Worm (Caenorhabditis elegans): ENCODE results near the gene nfx-1.

The nfx-1 gene

DNA sequence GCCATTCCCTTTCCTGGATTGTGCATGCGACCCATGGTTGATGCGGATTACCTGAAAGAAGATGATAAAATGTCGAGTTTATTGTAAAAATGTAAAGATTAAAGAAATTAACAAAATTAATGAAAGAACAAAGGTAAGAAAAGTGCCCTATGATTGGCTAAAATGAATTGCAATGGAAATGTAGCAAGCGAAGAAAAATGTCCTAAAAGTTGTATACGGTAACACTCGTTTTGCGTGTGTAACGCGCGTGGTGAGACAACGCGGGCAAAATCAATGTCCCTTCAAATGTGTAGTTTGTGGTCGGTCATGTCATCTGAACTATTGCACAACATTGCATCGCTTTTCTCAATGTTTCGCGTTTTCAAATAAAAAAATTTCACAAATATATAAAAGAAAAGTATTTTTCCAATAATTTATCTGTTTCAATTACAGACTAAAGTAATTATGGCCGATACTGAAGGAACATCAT is at the start of gene nfx-1, which contains the start of gene rps-13 (continued):
- TF ChIP-seq Y116A8C.19 (tag; optimal IDR thresholded peaks at IDR 0.05; ENCODE audit: borderline replicate concordance) (no peak), mep-1 (tag; optimal IDR thresholded peaks at IDR 0.05) (peak; percentile 78), ama-1 (optimal IDR thresholded peaks at IDR 0.05) (peak; percentile 46), dsc-1 (tag; optimal IDR thresholded peaks at IDR 0.05) (peak; percentile 61), grh-1 (GFP tag; IDR thresholded peaks at IDR 0.05) (no peak), pax-3 (tag; optimal IDR thresholded peaks at IDR 0.05) (peak; percentile 50), C34B4.2 (tag; optimal IDR thresholded peaks at IDR 0.05) (no peak), nhr-11 (tag; optimal IDR thresholded peaks at IDR 0.05) (peak; percentile 53), unc-30 (tag; optimal IDR thresholded peaks at IDR 0.05) (no peak), unc-130 (tag; optimal IDR thresholded peaks at IDR 0.05) (peak; percentile 94), sptf-1 (tag; optimal IDR thresholded peaks at IDR 0.05) (no peak), F16B12.6 (tag; optimal IDR thresholded peaks at IDR 0.05) (peak; percentile 76), tbx-2 (tag; optimal IDR thresholded peaks at IDR 0.05) (peak; percentile 70), lin-14 (GFP tag; optimal IDR thresholded peaks at IDR 0.05) (peak; percentile 75), nhr-85 (tag) (peak; percentile 89), lsy-2 (tag; optimal IDR thresholded peaks at IDR 0.05) (peak; percentile 98 to 99), alr-1 (tag; optimal IDR thresholded peaks at IDR 0.05; ENCODE audit: borderline replicate concordance) (no peak), swsn-7 (tag; optimal IDR thresholded peaks at IDR 0.05) (peak; percentile 70), isw-1 (GFP tag; IDR thresholded peaks at IDR 0.05) (peak; percentile 83), mef-2 (tag; optimal IDR thresholded peaks at IDR 0.05) (no peak), elt-3 (tag; optimal IDR thresholded peaks at IDR 0.05) (peak in 2 of 6 experiments; percentile 43 to 63), efl-3 (GFP tag; optimal IDR thresholded peaks at IDR 0.05) (no peak), pqm-1 (tag; optimal IDR thresholded peaks at IDR 0.05) (peak; percentile 6), xbp-1 (tag; optimal IDR thresholded peaks at IDR 0.05) (peak; percentile 71), ceh-82 (tag; optimal IDR thresholded peaks at IDR 0.05) (peak; percentile 66 to 90 (median 79)), tlp-1 (tag; optimal IDR thresholded peaks at IDR 0.05) (no peak), sup-37 (GFP tag; optimal IDR thresholded peaks at IDR 0.05) (no peak), nhr-20 (tag; optimal IDR thresholded peaks at IDR 0.05) (peak; percentile 86), lin-39 (tag; optimal IDR thresholded peaks at IDR 0.05) (no peak), pag-3 (tag; optimal IDR thresholded peaks at IDR 0.05; ENCODE audit: borderline replicate concordance, insufficient read depth) (no peak), nhr-76 (tag; optimal IDR thresholded peaks at IDR 0.05) (no peak), sox-4 (tag; optimal IDR thresholded peaks at IDR 0.05) (no peak)

DNA sequence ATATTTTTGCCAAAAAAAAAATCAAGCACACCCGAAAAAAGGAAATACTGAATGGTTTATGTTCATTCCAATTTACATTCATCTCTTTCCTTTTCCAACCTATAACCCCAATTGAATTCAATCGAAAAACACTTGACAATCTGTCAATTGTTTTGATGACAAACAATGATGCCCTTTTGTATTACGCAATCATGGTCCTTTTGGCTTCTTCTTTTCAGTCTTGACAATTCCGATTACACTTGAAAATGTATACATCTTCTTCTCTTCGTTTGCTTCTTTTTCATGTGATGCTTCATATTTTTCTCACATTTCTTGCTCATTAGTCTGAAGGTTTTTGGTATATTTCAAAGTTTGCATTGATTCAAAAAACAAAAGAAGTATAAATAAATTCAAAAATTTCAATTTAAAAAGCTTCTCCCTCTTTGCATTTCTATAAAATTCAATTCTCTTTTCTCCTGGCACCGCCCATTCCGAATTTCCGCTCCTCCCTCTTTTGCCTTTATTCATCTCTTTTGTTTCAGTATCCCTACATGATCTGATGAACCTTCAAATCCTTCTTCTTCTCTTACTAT is 43.9 kb upstream of the nfx-1 start, which contains the start of gene C56G2.4:
Gene C56G2.4, plus strand, starts transcription at position 522 of the 572 bp plus-strand sequence.
- TF ChIP-seq C04F5.9 (tag; optimal IDR thresholded peaks at IDR 0.05), result no peak
- TF ChIP-seq swsn-7 (tag; optimal IDR thresholded peaks at IDR 0.05), result no peak
- TF ChIP-seq lin-14 (GFP tag; optimal IDR thresholded peaks at IDR 0.05), result peak; percentile 4
- TF ChIP-seq nhr-11 (tag; optimal IDR thresholded peaks at IDR 0.05), result no peak
- no peak for TF ChIP-seq C34B4.2 (tag; optimal IDR thresholded peaks at IDR 0.05)
- no peak for TF ChIP-seq ceh-82 (tag; optimal IDR thresholded peaks at IDR 0.05)
- TF ChIP-seq mef-2 (tag; optimal IDR thresholded peaks at IDR 0.05), result no peak
- TF ChIP-seq ztf-4 (tag; optimal IDR thresholded peaks at IDR 0.05), result no peak
- TF ChIP-seq fkh-10 (GFP tag; optimal IDR thresholded peaks at IDR 0.05), result peak; percentile 42
- no peak for TF ChIP-seq efl-1 (optimal IDR thresholded peaks at IDR 0.05)
- peak in 1 of 2 experiments; percentile 25 for TF ChIP-seq efl-1 (GFP tag; optimal IDR thresholded peaks at IDR 0.05 in 1 of 2)
- no peak for TF ChIP-seq nhr-84 (tag; optimal IDR thresholded peaks at IDR 0.05)
- no peak for TF ChIP-seq snu-23 (GFP tag; optimal IDR thresholded peaks at IDR 0.05)

DNA sequence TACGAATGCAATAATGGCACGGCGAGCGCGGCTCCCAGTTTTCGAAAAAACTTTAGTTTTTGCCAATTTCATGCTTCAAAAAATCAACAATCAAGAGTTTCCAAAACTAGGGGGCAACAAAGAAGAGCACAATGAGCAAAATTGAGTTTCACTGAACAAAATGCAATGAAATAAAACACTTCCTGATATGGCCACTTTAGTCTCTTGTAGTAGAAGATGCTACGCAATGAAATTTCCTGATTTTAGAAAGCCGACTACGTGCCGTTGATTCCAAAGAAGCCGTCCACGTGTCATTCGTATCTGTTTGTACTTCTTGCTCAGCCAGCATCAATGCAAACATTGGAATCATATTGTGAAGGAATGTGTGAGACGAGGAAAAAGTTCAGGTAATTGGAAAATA is 40.8 kb upstream of the nfx-1 start:
- TF ChIP-seq fkh-10 (GFP tag; optimal IDR thresholded peaks at IDR 0.05) (peak; percentile 71), lin-14 (GFP tag; optimal IDR thresholded peaks at IDR 0.05) (peak; percentile 23), snpc-4 (tag; optimal IDR thresholded peaks at IDR 0.05) (no peak)
